Fruit fly (Drosophila melanogaster): ENCODE data around the gene tok.

- TF ChIP-seq h (optimal IDR thresholded peaks at IDR 0.05) (no peak), Myc (optimal IDR thresholded peaks at IDR 0.05) (no peak), Sin3A (optimal IDR thresholded peaks at IDR 0.05) (no peak), ttk (optimal IDR thresholded peaks at IDR 0.05) (no peak)
These were observed 26.6 kb upstream of the tok start for dm6 chr3R:24692863-24693262.

Measured in Kc167 (cell line).